Fruit fly (Drosophila melanogaster): ENCODE results near the gene CG6041.

DNA sequence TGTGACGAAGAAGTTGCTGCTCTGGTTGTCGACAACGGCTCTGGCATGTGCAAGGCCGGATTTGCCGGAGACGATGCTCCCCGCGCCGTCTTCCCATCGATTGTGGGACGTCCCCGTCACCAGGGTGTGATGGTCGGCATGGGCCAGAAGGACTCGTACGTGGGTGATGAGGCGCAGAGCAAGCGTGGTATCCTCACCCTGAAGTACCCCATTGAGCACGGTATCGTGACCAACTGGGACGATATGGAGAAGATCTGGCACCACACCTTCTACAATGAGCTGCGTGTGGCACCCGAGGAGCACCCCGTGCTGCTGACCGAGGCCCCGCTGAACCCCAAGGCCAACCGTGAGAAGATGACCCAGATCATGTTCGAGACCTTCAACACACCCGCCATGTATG lies 45.3 kb upstream of the CG6041 start:
- TF ChIP-seq Dfd (GFP tag; optimal IDR thresholded peaks at IDR 0.05): no peak
- TF ChIP-seq br (GFP tag; optimal IDR thresholded peaks at IDR 0.05): no peak
- TF ChIP-seq jim (GFP tag; optimal IDR thresholded peaks at IDR 0.05): no peak
- TF ChIP-seq h (GFP tag; optimal IDR thresholded peaks at IDR 0.05): no peak
- no peak for TF ChIP-seq CrebA (GFP tag; optimal IDR thresholded peaks at IDR 0.05; ENCODE audit: borderline replicate concordance)
- no peak for TF ChIP-seq Hr83 (GFP tag; optimal IDR thresholded peaks at IDR 0.05; ENCODE audit: poor library complexity, severe bottlenecking)
- no peak for TF ChIP-seq psq (GFP tag; optimal IDR thresholded peaks at IDR 0.05)
- TF ChIP-seq sage (GFP tag; optimal IDR thresholded peaks at IDR 0.05): no peak
- TF ChIP-seq Abd-B (GFP tag; optimal IDR thresholded peaks at IDR 0.05): no peak
- no peak for TF ChIP-seq pan (optimal IDR thresholded peaks at IDR 0.05)
- TF ChIP-seq brk (GFP tag; optimal IDR thresholded peaks at IDR 0.05): no peak
- no peak for TF ChIP-seq lola (GFP tag; optimal IDR thresholded peaks at IDR 0.05)
- no peak for TF ChIP-seq OdsH (GFP tag; optimal IDR thresholded peaks at IDR 0.05)

Data from whole organism, wandering third instar larva.